Fruit fly (Drosophila melanogaster): ENCODE data around the gene pns.

DNA sequence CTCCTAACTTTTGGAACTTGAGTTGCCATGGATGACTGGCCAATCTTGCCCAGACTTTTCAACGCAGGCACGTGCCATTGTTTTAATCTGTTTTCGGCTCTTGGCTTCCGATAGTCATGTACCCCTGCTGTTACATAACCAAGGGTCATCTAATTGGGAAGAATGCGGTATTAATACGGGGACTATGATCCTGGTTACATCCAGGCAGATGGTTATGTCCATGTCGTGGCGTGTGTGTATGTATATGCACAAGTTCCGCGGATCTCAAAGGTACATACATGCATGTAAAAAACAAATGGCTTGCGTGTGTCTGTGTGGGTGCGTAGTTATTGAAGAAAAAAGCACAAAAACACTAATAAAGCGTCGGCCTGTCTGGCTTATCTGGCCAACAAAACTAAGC, 41.1 kb upstream of the pns start:
- TF ChIP-seq CTCF (optimal IDR thresholded peaks at IDR 0.05) (no peak), CG8478 (optimal IDR thresholded peaks at IDR 0.05) (no peak)

Data from S2 (cell line).